Worm (Caenorhabditis elegans) whole organism, L4 larva: ENCODE measurements around the gene rmh-2.

Experiments used
- ama-1 ChIP-seq: fragments of 150-350 bp; optimal IDR thresholded peaks from 2 replicates; lab custom pipeline; 2014; ENCODE audit warnings: inconsistent platforms, mixed read lengths
- fos-1 ChIP-seq: fragments of 150-350 bp; optimal IDR thresholded peaks from 2 replicates; lab custom pipeline; 2014; ENCODE audit warnings: missing biosample characterization, missing genetic modification characterization
- lin-13 ChIP-seq: fragments of 150-350 bp; optimal IDR thresholded peaks from 2 replicates; lab custom pipeline; 2014; ENCODE audit warnings: missing biosample characterization, missing genetic modification reagents, missing genetic modification characterization
- lir-3 ChIP-seq: sonication (generic microtip); optimal IDR thresholded peaks from 2 replicates; lab custom pipeline; 2016; ENCODE audit warnings: mild to moderate bottlenecking, missing genetic modification characterization, missing compliant biosample characterization
- nhr-237 ChIP-seq: sonication (generic microtip); optimal IDR thresholded peaks from 2 replicates; lab custom pipeline; 2017; ENCODE audit warnings: missing biosample characterization, missing genetic modification characterization
- nhr-25 ChIP-seq: sonication (generic microtip); optimal IDR thresholded peaks from 2 replicates; lab custom pipeline; 2017; ENCODE audit warnings: missing genetic modification characterization, mild to moderate bottlenecking, missing compliant biosample characterization, antibody characterized with exemption, moderate library complexity, borderline replicate concordance; ENCODE audit not compliant: insufficient read depth
- nhr-48 ChIP-seq: sonication (generic microtip); optimal IDR thresholded peaks from 2 replicates; lab custom pipeline; 2016; ENCODE audit warnings: mild to moderate bottlenecking, missing genetic modification characterization, missing compliant biosample characterization
- nhr-6 ChIP-seq: fragments of 150-350 bp; optimal IDR thresholded peaks from 2 replicates; lab custom pipeline; 2014; ENCODE audit warnings: missing biosample characterization, missing genetic modification characterization

- TF ChIP-seq lin-13 (GFP tag; lab: Kevin White, UChicago) (no peak), nhr-6 (tag; lab: Kevin White, UChicago) (no peak), lir-3 (tag; lab: Kevin White, UChicago) (no peak), nhr-25 (no peak), fos-1 (tag; lab: Kevin White, UChicago) (no peak), nhr-48 (tag; lab: Kevin White, UChicago) (no peak), ama-1 (lab: Kevin White, UChicago) (no peak), nhr-237 (no peak)
Observed at ce11 chrV:9927381-9927780, 3.2 kb downstream of the rmh-2 start.
